Fruit fly (Drosophila melanogaster): ENCODE data around the gene CG33641.

The CG33641 gene

dm6 chr2L:13547738-13548726 is 19.2 kb downstream of the CG33641 start:
- TF ChIP-seq CG8478 (optimal IDR thresholded peaks at IDR 0.05) (no peak), psq (optimal IDR thresholded peaks at IDR 0.05) (no peak), EcR (GFP tag; optimal IDR thresholded peaks at IDR 0.05) (no peak), Dll (optimal IDR thresholded peaks at IDR 0.05) (no peak), pan (optimal IDR thresholded peaks at IDR 0.05) (no peak), usp (GFP tag; optimal IDR thresholded peaks at IDR 0.05) (no peak)

dm6 chr2L:13548786-13549780 is 20.2 kb downstream of the CG33641 start, which contains the start of gene B4:
B4 (minus strand) TSS chr2L:13549328.
- TF ChIP-seq usp (GFP tag; optimal IDR thresholded peaks at IDR 0.05) (no peak), CG8478 (optimal IDR thresholded peaks at IDR 0.05) (no peak), pan (optimal IDR thresholded peaks at IDR 0.05) (no peak), EcR (GFP tag; optimal IDR thresholded peaks at IDR 0.05) (no peak), Dll (optimal IDR thresholded peaks at IDR 0.05) (no peak), psq (optimal IDR thresholded peaks at IDR 0.05) (no peak)

- no peak for TF ChIP-seq EcR (GFP tag; optimal IDR thresholded peaks at IDR 0.05)
- TF ChIP-seq pan (optimal IDR thresholded peaks at IDR 0.05) = no peak
- TF ChIP-seq usp (GFP tag; optimal IDR thresholded peaks at IDR 0.05) = no peak
- TF ChIP-seq Dll (optimal IDR thresholded peaks at IDR 0.05) = no peak
- no peak for TF ChIP-seq psq (optimal IDR thresholded peaks at IDR 0.05)
- TF ChIP-seq CG8478 (optimal IDR thresholded peaks at IDR 0.05) = no peak
Measured at dm6 chr2L:13549973-13550458, 21.2 kb downstream of the CG33641 start, which contains the start of gene kuz. kuz (plus strand) TSS chr2L:13550139.

dm6 chr2L:13550488-13551033 is 21.7 kb downstream of the CG33641 start:
- TF ChIP-seq EcR (GFP tag; optimal IDR thresholded peaks at IDR 0.05) (no peak), CG8478 (optimal IDR thresholded peaks at IDR 0.05) (no peak), usp (GFP tag; optimal IDR thresholded peaks at IDR 0.05) (no peak), pan (optimal IDR thresholded peaks at IDR 0.05) (no peak), psq (optimal IDR thresholded peaks at IDR 0.05) (no peak), Dll (optimal IDR thresholded peaks at IDR 0.05) (no peak)

dm6 chr2L:13552686-13553085 is 23.8 kb downstream of the CG33641 start:
- no peak for TF ChIP-seq EcR (GFP tag; optimal IDR thresholded peaks at IDR 0.05)
- no peak for TF ChIP-seq Dll (optimal IDR thresholded peaks at IDR 0.05)
- TF ChIP-seq usp (GFP tag; optimal IDR thresholded peaks at IDR 0.05) = no peak
- no peak for TF ChIP-seq pan (optimal IDR thresholded peaks at IDR 0.05)
- no peak for TF ChIP-seq psq (optimal IDR thresholded peaks at IDR 0.05)
- no peak for TF ChIP-seq CG8478 (optimal IDR thresholded peaks at IDR 0.05)

- TF ChIP-seq usp (GFP tag; optimal IDR thresholded peaks at IDR 0.05) (no peak), EcR (GFP tag; optimal IDR thresholded peaks at IDR 0.05) (no peak), pan (optimal IDR thresholded peaks at IDR 0.05) (no peak), Dll (optimal IDR thresholded peaks at IDR 0.05) (no peak), psq (optimal IDR thresholded peaks at IDR 0.05) (no peak), CG8478 (optimal IDR thresholded peaks at IDR 0.05) (no peak)
Measured at dm6 chr2L:13554547-13555159, 25.8 kb downstream of the CG33641 start.

dm6 chr2L:13555397-13555796 is 26.6 kb downstream of the CG33641 start:
- TF ChIP-seq psq (optimal IDR thresholded peaks at IDR 0.05) (no peak), pan (optimal IDR thresholded peaks at IDR 0.05) (no peak), EcR (GFP tag; optimal IDR thresholded peaks at IDR 0.05) (no peak), Dll (optimal IDR thresholded peaks at IDR 0.05) (no peak), CG8478 (optimal IDR thresholded peaks at IDR 0.05) (no peak), usp (GFP tag; optimal IDR thresholded peaks at IDR 0.05) (no peak)

dm6 chr2L:13568938-13569337 is 40.1 kb downstream of the CG33641 start:
- TF ChIP-seq EcR (GFP tag; optimal IDR thresholded peaks at IDR 0.05) = no peak
- no peak for TF ChIP-seq pan (optimal IDR thresholded peaks at IDR 0.05)
- no peak for TF ChIP-seq Dll (optimal IDR thresholded peaks at IDR 0.05)
- no peak for TF ChIP-seq psq (optimal IDR thresholded peaks at IDR 0.05)
- no peak for TF ChIP-seq usp (GFP tag; optimal IDR thresholded peaks at IDR 0.05)
- TF ChIP-seq CG8478 (optimal IDR thresholded peaks at IDR 0.05) = no peak

dm6 chr2L:13570016-13570415 is 41.2 kb downstream of the CG33641 start:
- TF ChIP-seq Dll (optimal IDR thresholded peaks at IDR 0.05) (no peak), pan (optimal IDR thresholded peaks at IDR 0.05) (no peak)

dm6 chr2L:13570982-13571426 is 42.2 kb downstream of the CG33641 start:
- no peak for TF ChIP-seq psq (optimal IDR thresholded peaks at IDR 0.05)
- no peak for TF ChIP-seq Dll (optimal IDR thresholded peaks at IDR 0.05)
- TF ChIP-seq pan (optimal IDR thresholded peaks at IDR 0.05) = no peak
- no peak for TF ChIP-seq EcR (GFP tag; optimal IDR thresholded peaks at IDR 0.05)
- TF ChIP-seq CG8478 (optimal IDR thresholded peaks at IDR 0.05) = no peak
- TF ChIP-seq usp (GFP tag; optimal IDR thresholded peaks at IDR 0.05) = no peak
